Fruit fly (Drosophila melanogaster) whole organism, wandering third instar larva: Measurements from ENCODE around the gene stai.

Experiments
- CG32264 ChIP-seq: fragments of 200-800 bp; sonication (Bioruptor generic); optimal IDR thresholded peaks from 2 replicates; lab custom pipeline; 2016; ENCODE audit warnings: missing biosample characterization, missing genetic modification characterization
- CG9705 ChIP-seq: fragments of 200-800 bp; sonication (Bioruptor generic); optimal IDR thresholded peaks from 2 replicates; lab custom pipeline; 2018; ENCODE audit warnings: missing biosample characterization, mild to moderate bottlenecking, missing genetic modification characterization
- CrebA ChIP-seq: fragments of 200-800 bp; sonication (Bioruptor generic); optimal IDR thresholded peaks from 2 replicates; lab custom pipeline; 2016; ENCODE audit warnings: missing biosample characterization, mild to moderate bottlenecking, missing genetic modification characterization, borderline replicate concordance
- Dfd ChIP-seq: fragments of >200 bp; optimal IDR thresholded peaks from 2 replicates; lab custom pipeline; 2017; ENCODE audit warnings: missing biosample characterization, missing genetic modification characterization
- GATAd ChIP-seq: sonication (Bioruptor generic); optimal IDR thresholded peaks from 2 replicates; lab custom pipeline; 2016; ENCODE audit warnings: missing biosample characterization, missing genetic modification characterization
- Hnf4 ChIP-seq: fragments of 200-800 bp; sonication (Bioruptor generic); optimal IDR thresholded peaks from 2 replicates; lab custom pipeline; 2016; ENCODE audit warnings: missing biosample characterization, mild to moderate bottlenecking, missing genetic modification characterization
- Hr83 ChIP-seq: fragments of 200-300 bp; sonication (Bioruptor generic); optimal IDR thresholded peaks from 2 replicates; lab custom pipeline; 2016; ENCODE audit warnings: missing biosample characterization, mild to moderate bottlenecking, missing genetic modification characterization, moderate library complexity; ENCODE audit not compliant: poor library complexity, severe bottlenecking
- Jra ChIP-seq: sonication (Bioruptor generic); optimal IDR thresholded peaks from 2 replicates; lab custom pipeline; 2016; ENCODE audit warnings: missing biosample characterization, missing genetic modification characterization
- Mio ChIP-seq: sonication (Bioruptor generic); optimal IDR thresholded peaks from 2 replicates; lab custom pipeline; 2016; ENCODE audit warnings: missing biosample characterization, missing genetic modification characterization
- Myc ChIP-seq: fragments of >200 bp; optimal IDR thresholded peaks from 2 replicates; lab custom pipeline; 2017
- N ChIP-seq: fragments of >200 bp; optimal IDR thresholded peaks from 2 replicates; lab custom pipeline; 2018; ENCODE audit warnings: missing biosample characterization, missing external identifiers, missing genetic modification characterization
- OdsH ChIP-seq: fragments of 200-800 bp; sonication (Bioruptor generic); optimal IDR thresholded peaks from 2 replicates; lab custom pipeline; 2016; ENCODE audit warnings: missing biosample characterization, mild to moderate bottlenecking, missing genetic modification characterization
- Rel ChIP-seq, 2 experiments: fragments of 200-800 bp; sonication (Bioruptor generic) in 1 of 2; optimal IDR thresholded peaks; 2 replicates in 1 of 2; 3 replicates in 1 of 2; lab custom pipeline; 2016 to 2019; ENCODE audit warnings: mild to moderate bottlenecking in 2 of 2, missing biosample characterization in 2 of 2, missing genetic modification characterization in 2 of 2, moderate library complexity in 1 of 2
- Sp1 ChIP-seq: fragments of 200-800 bp; sonication (Bioruptor generic); optimal IDR thresholded peaks from 3 replicates; lab custom pipeline; 2019; ENCODE audit warnings: missing biosample characterization, mild to moderate bottlenecking, missing genetic modification characterization, moderate library complexity
- brk ChIP-seq: fragments of 200-800 bp; sonication (Bioruptor generic); optimal IDR thresholded peaks from 2 replicates; lab custom pipeline; 2016; ENCODE audit warnings: missing biosample characterization, mild to moderate bottlenecking, missing genetic modification characterization
- dl ChIP-seq, 2 experiments: fragments of 175-275, 200-275 bp in 1 of 2; fragments of 200-275 bp in 1 of 2; sonication (Bioruptor generic); optimal IDR thresholded peaks; lab custom pipeline; 2018; ENCODE audit warnings: mild to moderate bottlenecking in 2 of 2, missing biosample characterization in 2 of 2, missing genetic modification characterization in 2 of 2, moderate library complexity in 2 of 2; ENCODE audit not compliant: partially characterized antibody in 2 of 2, insufficient read depth in 1 of 2
- dmrt93B ChIP-seq: fragments of 200-800 bp; sonication (Bioruptor generic); optimal IDR thresholded peaks from 2 replicates; lab custom pipeline; 2018; ENCODE audit warnings: missing biosample characterization, mild to moderate bottlenecking, missing genetic modification characterization
- ey ChIP-seq: fragments of 200-800 bp; sonication (Bioruptor generic); optimal IDR thresholded peaks from 2 replicates; lab custom pipeline; 2016; ENCODE audit warnings: missing biosample characterization, missing genetic modification characterization
- fru ChIP-seq: fragments of 200-800 bp; sonication (Bioruptor generic); optimal IDR thresholded peaks from 3 replicates; lab custom pipeline; 2016; ENCODE audit warnings: missing biosample characterization, mild to moderate bottlenecking, missing genetic modification characterization
- h ChIP-seq: fragments of 200-800 bp; sonication (Bioruptor generic); optimal IDR thresholded peaks from 3 replicates; lab custom pipeline; 2016; ENCODE audit warnings: missing biosample characterization, mild to moderate bottlenecking, missing genetic modification characterization
- jim ChIP-seq: fragments of 175-275, 200-325 bp; sonication (Bioruptor generic); optimal IDR thresholded peaks from 2 replicates; lab custom pipeline; 2016; ENCODE audit warnings: missing biosample characterization, mild to moderate bottlenecking, missing genetic modification characterization
- lola ChIP-seq: fragments of >200 bp; optimal IDR thresholded peaks from 2 replicates; lab custom pipeline; 2017; ENCODE audit warnings: missing biosample characterization, missing genetic modification characterization
- pan ChIP-seq: fragments of >200 bp; optimal IDR thresholded peaks from 2 replicates; lab custom pipeline; 2017
- rgr ChIP-seq: fragments of 200-800 bp; sonication (Bioruptor generic); optimal IDR thresholded peaks from 3 replicates; lab custom pipeline; 2016; ENCODE audit warnings: missing biosample characterization, mild to moderate bottlenecking, missing genetic modification characterization
- sage ChIP-seq: fragments of 200-800 bp; sonication (Bioruptor generic); optimal IDR thresholded peaks from 2 replicates; lab custom pipeline; 2016; ENCODE audit warnings: missing biosample characterization, mild to moderate bottlenecking, missing genetic modification characterization
- sv ChIP-seq: fragments of 200-800 bp; sonication (Bioruptor generic); optimal IDR thresholded peaks from 3 replicates; lab custom pipeline; 2016; ENCODE audit warnings: missing biosample characterization, missing genetic modification characterization
- usp ChIP-seq: fragments of >200 bp; optimal IDR thresholded peaks from 2 replicates; lab custom pipeline; 2017; ENCODE audit warnings: missing biosample characterization, missing genetic modification characterization
- woc ChIP-seq: sonication (Bioruptor generic); optimal IDR thresholded peaks from 2 replicates; lab custom pipeline; 2016; ENCODE audit warnings: missing biosample characterization, mild to moderate bottlenecking, missing genetic modification characterization

The stai gene

DNA sequence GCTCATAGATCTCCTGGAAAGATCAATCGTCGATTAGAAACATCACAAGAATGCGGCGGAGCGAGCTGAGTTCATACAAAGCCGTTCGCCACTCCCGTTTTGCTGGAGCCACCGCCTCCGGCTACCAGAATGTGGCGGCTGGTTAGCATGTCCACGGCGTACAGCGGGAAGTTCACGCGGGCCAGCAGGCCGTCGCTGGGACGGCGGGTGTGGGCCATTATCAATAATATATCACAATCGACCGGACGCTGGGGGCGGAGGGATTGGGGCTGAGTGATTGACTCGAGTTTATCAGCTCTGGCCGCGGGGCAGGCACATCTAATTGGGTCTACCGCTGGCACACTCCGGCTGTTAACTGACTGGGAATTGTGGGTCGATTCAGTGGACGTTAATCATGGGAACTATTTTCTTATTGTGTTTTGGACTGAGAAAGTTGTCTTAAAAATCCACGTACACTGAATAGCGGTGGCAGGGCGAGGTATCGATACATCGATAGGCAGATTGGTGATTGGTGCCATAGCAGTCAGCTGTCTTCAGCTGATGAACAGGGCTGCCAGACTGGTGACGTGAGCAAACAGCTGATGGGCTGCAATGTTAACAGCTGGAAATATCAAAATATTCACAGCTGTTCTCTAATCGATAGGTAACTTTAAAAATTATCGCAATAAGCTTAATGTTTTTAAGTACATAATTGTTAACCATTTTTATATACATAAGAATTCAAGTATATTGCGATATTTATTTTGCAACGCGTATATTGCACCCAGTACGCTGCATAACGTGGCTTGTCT, 1.5 kb upstream of the stai start, which contains the start of gene CG9175 (continued):
- peak; percentile 9 for TF ChIP-seq Hnf4 (GFP tag; lab: Kevin White, UChicago)

DNA sequence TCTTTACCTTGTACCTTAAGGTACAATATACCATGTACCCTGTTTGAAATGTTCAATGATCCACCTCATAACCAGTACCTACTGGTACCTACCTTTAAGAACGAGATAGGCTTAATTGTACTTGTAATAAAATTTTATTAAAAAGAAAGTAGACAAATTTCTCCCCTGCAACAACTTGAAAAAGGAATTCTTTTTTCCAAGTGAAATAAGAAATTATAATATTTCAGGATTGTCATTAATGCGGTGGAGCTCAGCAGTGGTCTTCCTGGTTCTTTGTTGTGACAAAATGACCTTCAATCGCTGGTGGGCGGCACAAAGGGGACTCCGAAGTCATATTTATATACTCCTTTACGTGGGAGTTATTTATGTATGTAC, 920 bp upstream of the stai start:
- TF ChIP-seq dmrt93B (GFP tag; lab: Kevin White, UChicago) = no peak
- no peak for TF ChIP-seq lola (GFP tag; lab: Kevin White, UChicago)
- TF ChIP-seq woc = peak; percentile 30
- no peak for TF ChIP-seq Hr83 (GFP tag; lab: Kevin White, UChicago)
- TF ChIP-seq Sp1 = no peak
- TF ChIP-seq sage = peak; percentile 14
- TF ChIP-seq h = no peak
- no peak for TF ChIP-seq ey
- no peak for TF ChIP-seq Rel (GFP tag; optimal IDR thresholded peaks at IDR 0.05; lab: Kevin White, UChicago)
- no peak for TF ChIP-seq Rel (tag; optimal IDR thresholded peaks at IDR 0.05; lab: Kevin White, UChicago)
- no peak for TF ChIP-seq usp (GFP tag; lab: Kevin White, UChicago)
- no peak for TF ChIP-seq sv
- TF ChIP-seq, all 38 proteins: peak for 2

- TF ChIP-seq Hnf4 (GFP tag; lab: Kevin White, UChicago) (no peak), Hr83 (GFP tag; lab: Kevin White, UChicago) (no peak), Myc (no peak), OdsH (GFP tag; lab: Kevin White, UChicago) (no peak), Dfd (GFP tag; lab: Kevin White, UChicago) (no peak), dmrt93B (GFP tag; lab: Kevin White, UChicago) (no peak), woc (no peak), CG9705 (GFP tag; lab: Kevin White, UChicago) (no peak), Jra (no peak)
Measured at dm6 chr2L:6109313-6109847, 9.2 kb downstream of the stai start.

DNA sequence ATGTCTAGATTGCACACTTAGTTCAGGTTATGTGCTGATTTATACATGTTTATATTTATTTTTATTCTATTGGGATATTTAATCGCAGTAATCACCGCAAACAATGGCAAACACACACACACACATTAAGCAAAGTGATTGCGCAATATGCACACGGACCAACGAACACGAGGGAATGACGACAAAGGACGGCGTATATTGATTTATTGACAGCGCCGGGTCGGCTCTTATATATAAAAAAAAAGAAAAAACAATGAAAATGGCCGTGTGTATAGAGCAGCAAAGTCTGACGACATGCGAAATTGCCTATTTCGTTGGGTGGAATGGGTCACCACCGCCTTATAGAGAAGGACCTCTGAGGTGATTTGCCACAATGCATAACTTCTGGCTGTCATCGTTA, 10.6 kb downstream of the stai start:
- TF ChIP-seq Mio (no peak), jim (GFP tag; lab: Kevin White, UChicago) (no peak), Hr83 (GFP tag; lab: Kevin White, UChicago) (no peak), sv (no peak), pan (lab: Kevin White, UChicago) (no peak), rgr (GFP tag; lab: Kevin White, UChicago) (no peak), usp (GFP tag; lab: Kevin White, UChicago) (no peak), OdsH (GFP tag; lab: Kevin White, UChicago) (no peak), CG9705 (GFP tag; lab: Kevin White, UChicago) (no peak)
- TF ChIP-seq, all 38 proteins: peak for 0

DNA sequence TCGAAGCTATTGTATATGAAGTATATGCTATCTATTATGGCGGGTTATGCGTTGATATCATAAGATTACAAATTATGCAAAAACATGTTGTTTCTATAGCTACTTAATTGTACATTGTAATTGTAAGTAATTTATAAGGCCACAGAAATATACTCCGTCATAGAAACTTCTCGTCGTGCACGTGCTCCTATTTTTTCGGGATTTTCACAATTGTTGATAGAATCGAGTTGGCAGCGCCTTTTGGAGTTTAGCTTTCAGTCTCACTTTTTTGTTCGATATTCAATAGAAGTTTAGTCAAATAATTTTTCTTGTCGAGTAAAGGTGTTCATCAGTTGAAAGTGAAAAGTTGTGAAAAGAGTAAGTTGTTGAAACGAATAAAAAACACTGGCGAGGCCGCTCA, 18.0 kb downstream of the stai start, which contains the start of gene CG31642:
CG31642 (plus strand) TSS at position 301 of the 400 bp plus-strand sequence.
- TF ChIP-seq Myc (no peak), Hnf4 (GFP tag; lab: Kevin White, UChicago) (no peak), Mio (no peak), Rel (GFP tag; optimal IDR thresholded peaks at IDR 0.05; lab: Kevin White, UChicago) (no peak), Rel (tag; optimal IDR thresholded peaks at IDR 0.05; lab: Kevin White, UChicago) (no peak), Jra (no peak), Hr83 (GFP tag; lab: Kevin White, UChicago) (no peak), CG32264 (GFP tag; lab: Kevin White, UChicago) (no peak), fru (no peak), OdsH (GFP tag; lab: Kevin White, UChicago) (no peak), CrebA (GFP tag; lab: Kevin White, UChicago) (no peak), Sp1 (no peak), N (GFP tag; lab: Kevin White, UChicago) (no peak), Dfd (GFP tag; lab: Kevin White, UChicago) (no peak), lola (GFP tag; lab: Kevin White, UChicago) (no peak), brk (GFP tag; lab: Kevin White, UChicago) (no peak), GATAd (no peak), usp (GFP tag; lab: Kevin White, UChicago) (no peak), dl (GFP tag; optimal IDR thresholded peaks at IDR 0.05; lab: Kevin White, UChicago; ENCODE audit: insufficient read depth in 1 of 2, partially characterized antibody in 2 of 2) (no peak)
- TF ChIP-seq, all 38 proteins: peak for 0
